Fruit fly (Drosophila melanogaster) whole organism, embryonic: ENCODE measurements around the gene CG14840.

Source experiments
- Adf1 ChIP-seq: fragments of 200-800 bp; sonication (Bioruptor generic); IDR thresholded peaks from 2 replicates; pipeline ENCODE4 v1.3.6; 2022; ENCODE audit warnings: missing biosample characterization, missing genetic modification characterization
- Bgb ChIP-seq: fragments of 200-800 bp; sonication (Bioruptor generic); IDR thresholded peaks from 2 replicates; pipeline ENCODE4 v1.3.6; 2022; ENCODE audit warnings: missing biosample characterization, missing genetic modification characterization; ENCODE audit not compliant: partially characterized antibody
- CG11723 ChIP-seq: fragments of 200-800 bp; sonication (Bioruptor generic); optimal IDR thresholded peaks from 2 replicates; lab custom pipeline; 2017; ENCODE audit warnings: missing biosample characterization, mild to moderate bottlenecking, missing genetic modification characterization
- CG12104 ChIP-seq: fragments of 200-800 bp; sonication (Bioruptor generic); optimal IDR thresholded peaks from 3 replicates; lab custom pipeline; 2016; ENCODE audit warnings: missing biosample characterization, missing genetic modification characterization
- CG15011 ChIP-seq: fragments of 200-800 bp; sonication (Bioruptor generic); optimal IDR thresholded peaks from 3 replicates; lab custom pipeline; 2018; ENCODE audit warnings: missing biosample characterization, mild to moderate bottlenecking, missing genetic modification characterization
- CG1529 ChIP-seq: fragments of 200-800 bp; sonication (Bioruptor generic); optimal IDR thresholded peaks from 3 replicates; lab custom pipeline; 2018; ENCODE audit warnings: missing biosample characterization, missing genetic modification characterization
- CG1603 ChIP-seq: fragments of 200-800 bp; sonication (Bioruptor generic); optimal IDR thresholded peaks from 2 replicates; lab custom pipeline; 2019; ENCODE audit warnings: missing biosample characterization, mild to moderate bottlenecking, missing genetic modification characterization, moderate library complexity
- CG17328 ChIP-seq: fragments of 200-800 bp; sonication (Bioruptor generic); IDR thresholded peaks from 2 replicates; pipeline ENCODE4 v1.3.6; 2022; ENCODE audit warnings: missing biosample characterization, missing genetic modification characterization
- CG2116 ChIP-seq: fragments of 200-800 bp; sonication (Bioruptor generic); optimal IDR thresholded peaks from 3 replicates; lab custom pipeline; 2018; ENCODE audit warnings: missing biosample characterization, mild to moderate bottlenecking, missing genetic modification characterization
- CG3407 ChIP-seq: fragments of 200-800 bp; sonication (Bioruptor generic); optimal IDR thresholded peaks from 2 replicates; lab custom pipeline; 2018; ENCODE audit warnings: missing biosample characterization, mild to moderate bottlenecking, missing genetic modification characterization
- CG3838 ChIP-seq: fragments of 200-800 bp; sonication (Bioruptor generic); optimal IDR thresholded peaks from 3 replicates; lab custom pipeline; 2016; ENCODE audit warnings: missing biosample characterization, missing genetic modification characterization
- CG3995 ChIP-seq: fragments of 200-800 bp; sonication (Bioruptor generic); optimal IDR thresholded peaks from 3 replicates; lab custom pipeline; 2016; ENCODE audit warnings: missing biosample characterization, missing genetic modification characterization
- CG4360 ChIP-seq: fragments of 200-800 bp; sonication (Bioruptor generic); IDR thresholded peaks from 2 replicates; pipeline ENCODE4 v1.3.6; 2022; ENCODE audit warnings: missing biosample characterization, missing genetic modification characterization
- CG4707 ChIP-seq: fragments of 200-800 bp; sonication (Bioruptor generic); optimal IDR thresholded peaks from 2 replicates; lab custom pipeline; 2018; ENCODE audit warnings: missing biosample characterization, mild to moderate bottlenecking, missing genetic modification characterization, moderate library complexity
- CG5245 ChIP-seq: fragments of 200-800 bp; sonication (Bioruptor generic); optimal IDR thresholded peaks from 3 replicates; lab custom pipeline; 2016; ENCODE audit warnings: missing biosample characterization, missing genetic modification characterization
- CG8281 ChIP-seq: fragments of 200-800 bp; sonication (Bioruptor generic); optimal IDR thresholded peaks from 2 replicates; lab custom pipeline; 2018; ENCODE audit warnings: missing biosample characterization, mild to moderate bottlenecking, missing genetic modification characterization, moderate library complexity
- CG9727 ChIP-seq: fragments of 200-800 bp; sonication (Bioruptor generic); optimal IDR thresholded peaks from 3 replicates; lab custom pipeline; 2017; ENCODE audit warnings: missing biosample characterization, mild to moderate bottlenecking, missing genetic modification characterization
- CG9817 ChIP-seq: fragments of 200-800 bp; sonication (Bioruptor generic); optimal IDR thresholded peaks from 2 replicates; lab custom pipeline; 2018; ENCODE audit warnings: missing biosample characterization, mild to moderate bottlenecking, missing genetic modification characterization, moderate library complexity
- Doc3 ChIP-seq: fragments of 200-800 bp; sonication (Bioruptor generic); IDR thresholded peaks from 3 replicates; pipeline ENCODE4 v1.3.6; 2022; ENCODE audit warnings: missing biosample characterization, missing genetic modification characterization; ENCODE audit not compliant: partially characterized antibody
- Drgx ChIP-seq: fragments of 200-800 bp; sonication (Bioruptor generic); IDR thresholded peaks from 2 replicates; pipeline ENCODE4 v1.3.6; 2022; ENCODE audit warnings: missing biosample characterization, missing genetic modification characterization
- Hmr ChIP-seq: fragments of 200-800 bp; sonication (Bioruptor generic); optimal IDR thresholded peaks from 3 replicates; lab custom pipeline; 2017; ENCODE audit warnings: mild to moderate bottlenecking, missing biosample characterization, missing genetic modification reagents, missing genetic modification characterization
- Meics ChIP-seq: fragments of 200-800 bp; sonication (Bioruptor generic); optimal IDR thresholded peaks from 2 replicates; lab custom pipeline; 2017; ENCODE audit warnings: missing biosample characterization, mild to moderate bottlenecking, missing genetic modification characterization
- Mes4 ChIP-seq: fragments of 200-800 bp; sonication (Bioruptor generic); optimal IDR thresholded peaks from 2 replicates; lab custom pipeline; 2016; ENCODE audit warnings: missing biosample characterization, missing genetic modification characterization
- Opbp ChIP-seq: fragments of 200-800 bp; sonication (Bioruptor generic); IDR thresholded peaks from 3 replicates; pipeline ENCODE4 v1.3.6; 2022; ENCODE audit warnings: missing biosample characterization, missing genetic modification characterization; ENCODE audit not compliant: partially characterized antibody
- Ravus ChIP-seq: fragments of 200-800 bp; sonication (Bioruptor generic); IDR thresholded peaks from 2 replicates; pipeline ENCODE4 v1.3.6; 2022; ENCODE audit warnings: missing biosample characterization, missing genetic modification characterization
- Sox102F ChIP-seq: fragments of 200-800 bp; sonication (Bioruptor generic); optimal IDR thresholded peaks from 2 replicates; lab custom pipeline; 2018; ENCODE audit warnings: missing biosample characterization, mild to moderate bottlenecking, missing genetic modification characterization, moderate library complexity
- Taf1 ChIP-seq: fragments of 200-800 bp; sonication (Bioruptor generic); IDR thresholded peaks from 2 replicates; pipeline ENCODE4 v1.3.6; 2022; ENCODE audit warnings: missing biosample characterization, missing genetic modification characterization
- Xbp1 ChIP-seq: fragments of 200-800 bp; sonication (Bioruptor generic); optimal IDR thresholded peaks from 3 replicates; lab custom pipeline; 2016; ENCODE audit warnings: missing biosample characterization, mild to moderate bottlenecking, missing genetic modification characterization
- cad ChIP-seq: fragments of >200 bp; optimal IDR thresholded peaks from 2 replicates; lab custom pipeline; 2017; ENCODE audit warnings: missing biosample characterization, missing genetic modification characterization
- ems ChIP-seq: fragments of 200-800 bp; sonication (Bioruptor generic); optimal IDR thresholded peaks from 3 replicates; lab custom pipeline; 2016; ENCODE audit warnings: missing biosample characterization, missing genetic modification characterization
- fu2 ChIP-seq: fragments of 200-800 bp; sonication (Bioruptor generic); optimal IDR thresholded peaks from 2 replicates; lab custom pipeline; 2016; ENCODE audit warnings: missing biosample characterization, missing genetic modification characterization
- gcm ChIP-seq: fragments of 200-800 bp; sonication (Bioruptor generic); optimal IDR thresholded peaks from 2 replicates; lab custom pipeline; 2019; ENCODE audit warnings: missing biosample characterization, mild to moderate bottlenecking, missing genetic modification characterization, moderate library complexity
- gcm2 ChIP-seq: fragments of 200-800 bp; sonication (Bioruptor generic); optimal IDR thresholded peaks from 2 replicates; lab custom pipeline; 2016; ENCODE audit warnings: missing biosample characterization, missing genetic modification characterization
- gfzf ChIP-seq: fragments of 200-800 bp; sonication (Bioruptor generic); optimal IDR thresholded peaks from 2 replicates; lab custom pipeline; 2016; ENCODE audit warnings: missing biosample characterization, mild to moderate bottlenecking, missing genetic modification characterization, moderate library complexity
- ham ChIP-seq: fragments of 200-800 bp; sonication (Bioruptor generic); IDR thresholded peaks from 2 replicates; pipeline ENCODE4 v1.3.6; 2022; ENCODE audit warnings: missing biosample characterization, missing genetic modification characterization
- her ChIP-seq: fragments of 200-800 bp; sonication (Bioruptor generic); optimal IDR thresholded peaks from 2 replicates; lab custom pipeline; 2016; ENCODE audit warnings: missing biosample characterization, missing genetic modification characterization
- lola ChIP-seq, 3 experiments: fragments of >200 bp in 2 of 3; fragments of 200-800 bp in 1 of 3; sonication (Bioruptor generic) in 1 of 3; optimal IDR thresholded peaks; 2 replicates each; lab custom pipeline; 2017 to 2019; ENCODE audit warnings: missing biosample characterization in 3 of 3, missing genetic modification characterization in 3 of 3, mild to moderate bottlenecking in 1 of 3, moderate library complexity in 1 of 3
- mam ChIP-seq: fragments of 200-800 bp; sonication (Bioruptor generic); optimal IDR thresholded peaks from 3 replicates; lab custom pipeline; 2016; ENCODE audit warnings: missing biosample characterization, missing genetic modification characterization
- nmo ChIP-seq: fragments of 200-800 bp; sonication (Bioruptor generic); optimal IDR thresholded peaks from 2 replicates; lab custom pipeline; 2018; ENCODE audit warnings: missing biosample characterization, mild to moderate bottlenecking, missing genetic modification characterization, moderate library complexity
- oc ChIP-seq: fragments of 200-800 bp; sonication (Bioruptor generic); optimal IDR thresholded peaks from 2 replicates; lab custom pipeline; 2018; ENCODE audit warnings: missing biosample characterization, mild to moderate bottlenecking, missing genetic modification characterization, moderate library complexity
- pfk ChIP-seq: fragments of 200-800 bp; sonication (Bioruptor generic); optimal IDR thresholded peaks from 2 replicates; lab custom pipeline; 2018; ENCODE audit warnings: missing biosample characterization, mild to moderate bottlenecking, missing genetic modification characterization, moderate library complexity
- phol ChIP-seq: fragments of 200-800 bp; sonication (Bioruptor generic); optimal IDR thresholded peaks from 3 replicates; lab custom pipeline; 2018; ENCODE audit warnings: missing biosample characterization, mild to moderate bottlenecking, missing genetic modification characterization, moderate library complexity
- psq ChIP-seq: fragments of 200-800 bp; sonication (Bioruptor generic); optimal IDR thresholded peaks from 2 replicates; lab custom pipeline; 2017; ENCODE audit warnings: missing biosample characterization, missing genetic modification characterization
- ranshi ChIP-seq: fragments of 200-800 bp; sonication (Bioruptor generic); IDR thresholded peaks from 2 replicates; pipeline ENCODE4 v1.3.6; 2022; ENCODE audit warnings: missing biosample characterization, missing genetic modification characterization
- row ChIP-seq: fragments of 200-800 bp; sonication (Bioruptor generic); IDR thresholded peaks from 3 replicates; pipeline ENCODE4 v1.3.6; 2022; ENCODE audit warnings: missing biosample characterization, missing genetic modification characterization
- salm ChIP-seq: fragments of 200-800 bp; sonication (Bioruptor generic); optimal IDR thresholded peaks from 2 replicates; lab custom pipeline; 2018; ENCODE audit warnings: missing biosample characterization, mild to moderate bottlenecking, missing genetic modification characterization
- seq ChIP-seq: fragments of 200-800 bp; sonication (Bioruptor generic); IDR thresholded peaks from 2 replicates; pipeline ENCODE4 v1.3.6; 2022; ENCODE audit warnings: missing biosample characterization, missing genetic modification characterization
- stwl ChIP-seq: fragments of 200-800 bp; sonication (Bioruptor generic); optimal IDR thresholded peaks from 3 replicates; lab custom pipeline; 2018; ENCODE audit warnings: missing biosample characterization, mild to moderate bottlenecking, missing genetic modification characterization, moderate library complexity
- unpg ChIP-seq: fragments of 200-800 bp; sonication (Bioruptor generic); optimal IDR thresholded peaks from 3 replicates; lab custom pipeline; 2018; ENCODE audit warnings: missing biosample characterization, mild to moderate bottlenecking, missing genetic modification characterization, moderate library complexity

Gene CG14840

DNA sequence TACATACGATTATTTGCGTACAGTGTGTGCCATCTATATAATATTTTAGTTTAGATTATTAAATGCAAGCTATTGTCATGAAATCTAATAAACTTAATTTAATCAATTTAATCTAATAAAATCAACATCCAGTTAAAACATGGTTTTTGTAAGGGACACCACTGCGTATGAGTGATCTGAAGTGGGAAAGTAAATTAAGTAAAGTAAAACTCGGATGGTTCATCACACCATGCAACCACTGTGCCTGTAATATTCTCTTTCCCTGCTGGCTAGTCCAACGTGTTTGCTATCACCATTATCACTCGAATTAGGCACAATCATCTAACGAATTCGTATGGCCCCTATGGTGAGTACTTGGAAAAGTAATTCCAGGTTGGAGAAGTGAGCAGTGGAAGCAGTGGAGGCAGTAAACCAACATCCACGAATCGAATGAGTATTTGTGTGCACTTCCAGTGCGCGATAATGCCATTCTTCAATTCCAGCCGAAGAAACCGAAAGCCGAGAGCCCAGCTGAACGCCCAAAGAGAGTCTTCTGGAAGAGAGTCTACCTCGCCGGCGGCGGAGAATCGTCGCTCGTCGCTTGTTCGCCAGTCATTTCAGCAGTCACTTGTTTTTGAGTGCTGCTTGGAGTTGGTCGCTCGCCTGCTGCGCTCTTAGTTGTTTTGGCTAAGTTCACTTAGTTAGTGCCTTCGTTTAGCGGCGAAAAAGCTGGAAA lies 27.8 kb upstream of the CG14840 start, which contains the start of gene red (continued):
- peak; percentile 47 for TF ChIP-seq CG1603 (tag; lab: Kevin White, UChicago)
- peak; percentile 16 for TF ChIP-seq CG8281
- peak; percentile 66 for TF ChIP-seq unpg (GFP tag; lab: Kevin White, UChicago)
- TF ChIP-seq CG3838 (GFP tag; lab: Kevin White, UChicago), result no peak
- peak; percentile 53 for TF ChIP-seq CG5245
- TF ChIP-seq gfzf (GFP tag; lab: Kevin White, UChicago), result no peak
- TF ChIP-seq stwl (tag; lab: Kevin White, UChicago), result no peak
- TF ChIP-seq CG4360, result 0 out of 2 replicates have a peak, but pooled peaks have one; percentile 10
- TF ChIP-seq cad, result no peak
- TF ChIP-seq Drgx (GFP tag; lab: Robert Waterston, UW), result peak; percentile 59
- TF ChIP-seq CG3995 (GFP tag; lab: Kevin White, UChicago), result peak; percentile 83
- peak; percentile 64 for TF ChIP-seq CG15011 (GFP tag; lab: Kevin White, UChicago)
- peak; percentile 70 for TF ChIP-seq CG9727
- TF ChIP-seq Doc3 (GFP tag; lab: Robert Waterston, UW), result no peak
- peak; percentile 67 for TF ChIP-seq phol (tag; lab: Kevin White, UChicago)
- TF ChIP-seq Sox102F (GFP tag; lab: Kevin White, UChicago), result peak; percentile 82
- TF ChIP-seq psq (GFP tag; lab: Kevin White, UChicago), result no peak
- TF ChIP-seq CG12104 (GFP tag; lab: Kevin White, UChicago), result peak; percentile 57
- peak; percentile 65 for TF ChIP-seq seq
- TF ChIP-seq CG4707 (GFP tag; lab: Kevin White, UChicago), result no peak
- no peak for TF ChIP-seq Opbp (GFP tag; lab: Robert Waterston, UW)
- TF ChIP-seq mam, result peak; percentile 63
- TF ChIP-seq CG2116 (GFP tag; lab: Kevin White, UChicago), result peak; percentile 24
- TF ChIP-seq ham (GFP tag; lab: Robert Waterston, UW), result peak; percentile 51; the same call in 1 of the 2 replicates
- TF ChIP-seq Xbp1 (GFP tag; lab: Kevin White, UChicago), result peak; percentile 66
- TF ChIP-seq CG3407 (GFP tag; lab: Kevin White, UChicago), result peak; percentile 15
- TF ChIP-seq Bgb (GFP tag; lab: Robert Waterston, UW), result no peak
- TF ChIP-seq Taf1, result peak; percentile 66
- TF ChIP-seq ranshi (GFP tag; lab: Robert Waterston, UW), result peak; percentile 70; the same call in 1 of the 2 replicates
- peak; percentile 29 for TF ChIP-seq salm
- peak; percentile 70 for TF ChIP-seq nmo (GFP tag; lab: Kevin White, UChicago)
- no peak for TF ChIP-seq gcm2 (GFP tag; lab: Kevin White, UChicago)
- peak; percentile 67 for TF ChIP-seq CG9817 (tag; lab: Kevin White, UChicago)
- TF ChIP-seq ems (GFP tag; lab: Kevin White, UChicago), result peak; percentile 64
- peak; percentile 59 for TF ChIP-seq fu2 (GFP tag; lab: Kevin White, UChicago)
- peak; percentile 63 for TF ChIP-seq CG1529 (GFP tag; lab: Kevin White, UChicago)
- no peak for TF ChIP-seq her (GFP tag; lab: Kevin White, UChicago)
- peak; percentile 70 for TF ChIP-seq Hmr
- TF ChIP-seq pfk, result peak; percentile 13
- TF ChIP-seq CG11723 (GFP tag; lab: Kevin White, UChicago), result peak; percentile 61
- peak; percentile 83 for TF ChIP-seq Meics
- TF ChIP-seq Ravus, result peak; percentile 28
- peak; percentile 41 for TF ChIP-seq oc (tag; lab: Kevin White, UChicago)
- peak in 1 of 3 experiments; percentile 35 for TF ChIP-seq lola (GFP tag; optimal IDR thresholded peaks at IDR 0.05; lab: Kevin White, UChicago)
- peak; percentile 58 for TF ChIP-seq CG17328
- no peak for TF ChIP-seq Mes4 (GFP tag; lab: Kevin White, UChicago)
- peak; percentile 40; the same call in 1 of the 2 replicates for TF ChIP-seq Adf1 (GFP tag; lab: Robert Waterston, UW)
- TF ChIP-seq gcm (GFP tag; lab: Kevin White, UChicago), result peak; percentile 57
- peak; percentile 90 for TF ChIP-seq row (GFP tag; lab: Robert Waterston, UW)
